Worm (Caenorhabditis elegans): Measurements from ENCODE around the gene K10C9.1.
A peak's percentile ranks its signal among the peaks of the same experiment; 100 is the strongest.

The K10C9.1 gene

DNA sequence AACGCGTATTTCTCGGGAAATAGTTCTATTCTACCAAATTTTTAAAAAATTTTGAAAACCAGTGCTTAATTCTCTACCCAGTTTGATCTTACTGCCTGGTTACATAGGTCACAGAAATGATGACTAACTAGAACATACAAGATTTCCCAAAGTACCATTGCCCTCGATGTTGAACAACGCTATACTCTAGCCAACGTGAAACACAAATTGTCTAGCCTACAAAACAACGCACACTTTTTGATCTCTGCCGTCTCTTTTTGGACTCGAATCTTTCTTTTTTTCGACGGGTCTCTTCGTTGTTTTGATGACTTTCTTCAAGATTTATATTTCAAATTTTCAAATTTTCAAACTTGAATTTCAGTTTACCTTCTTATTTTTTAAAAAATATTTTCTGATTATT is 25.2 kb downstream of the K10C9.1 start, which contains the start of gene Y50D4B.2:
Gene Y50D4B.2, plus strand, starts transcription at position 301 of the 400 bp plus-strand sequence.
- TF ChIP-seq jun-1 (tag; optimal IDR thresholded peaks at IDR 0.05) (no peak), dmd-6 (GFP tag; IDR thresholded peaks at IDR 0.05) (0 out of 2 replicates have a peak, but pooled peaks have one; percentile 16)

DNA sequence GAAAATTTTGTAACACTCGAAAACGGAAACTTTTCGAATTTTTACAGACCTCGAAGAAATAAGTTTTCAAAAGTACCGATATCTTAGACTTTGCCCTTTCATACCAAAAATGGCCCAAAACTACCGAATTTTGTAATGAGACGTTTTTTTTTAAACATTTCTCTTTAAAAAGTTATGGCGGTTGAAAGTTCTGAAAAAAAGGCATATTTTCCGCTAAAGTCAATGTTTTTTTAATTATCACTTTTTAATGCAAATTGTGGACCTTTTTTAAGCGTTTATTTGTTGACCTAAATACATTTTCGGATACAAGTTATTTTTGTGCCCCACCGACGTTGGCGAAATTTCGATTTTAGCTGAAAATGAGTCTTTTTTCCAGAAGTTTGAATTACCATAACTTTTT is 27.5 kb downstream of the K10C9.1 start:
- TF ChIP-seq unc-62 (GFP tag; optimal IDR thresholded peaks at IDR 0.05 in 1 of 2), result peak in 1 of 2 experiments; percentile 97
- TF ChIP-seq unc-62 (tag; optimal IDR thresholded peaks at IDR 0.05), result no peak
- no peak for TF ChIP-seq mxl-2 (GFP tag; conservative IDR thresholded peaks at IDR 0.05)
- no peak for TF ChIP-seq zip-2 (tag; optimal IDR thresholded peaks at IDR 0.05)
- no peak for TF ChIP-seq dmd-6 (GFP tag; IDR thresholded peaks at IDR 0.05)
- TF ChIP-seq unc-130 (GFP tag; optimal IDR thresholded peaks at IDR 0.05), result no peak

DNA sequence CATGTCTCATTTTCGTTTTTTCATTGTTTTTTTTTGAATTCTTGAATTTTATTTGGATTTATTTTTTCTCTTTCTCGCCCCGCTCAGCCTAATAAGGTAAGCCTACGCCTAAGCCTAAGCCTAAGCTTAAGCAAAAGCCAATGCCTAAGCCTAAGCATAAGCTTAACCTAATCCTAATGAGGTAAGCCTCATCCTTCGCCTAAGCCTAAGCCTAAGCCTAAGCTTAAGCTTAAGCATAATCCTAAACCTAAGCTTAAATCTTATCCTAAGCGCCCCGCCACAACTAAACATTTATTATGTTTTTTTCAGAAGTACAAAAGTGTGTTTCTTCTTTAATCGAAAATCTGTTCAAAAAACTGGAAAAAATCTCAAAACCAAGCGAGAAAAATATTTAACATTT is 37.1 kb downstream of the K10C9.1 start:
- no peak for TF ChIP-seq ZK546.5 (tag; optimal IDR thresholded peaks at IDR 0.05)
- TF ChIP-seq zag-1 (tag; optimal IDR thresholded peaks at IDR 0.05), result no peak
- TF ChIP-seq lin-15B (tag; optimal IDR thresholded peaks at IDR 0.05), result no peak
- no peak for TF ChIP-seq lin-38 (GFP tag; IDR thresholded peaks at IDR 0.05)
- no peak for TF ChIP-seq madf-5 (GFP tag; IDR thresholded peaks at IDR 0.05)
- no peak for TF ChIP-seq vab-7 (GFP tag; IDR thresholded peaks at IDR 0.05)
- no peak for TF ChIP-seq nhr-42 (GFP tag; IDR thresholded peaks at IDR 0.05)
- TF ChIP-seq egl-27 (tag; optimal IDR thresholded peaks at IDR 0.05), result no peak
- TF ChIP-seq jun-1 (tag; optimal IDR thresholded peaks at IDR 0.05), result no peak
- TF ChIP-seq saeg-2 (GFP tag; IDR thresholded peaks at IDR 0.05), result no peak
- TF ChIP-seq nhr-11 (tag; optimal IDR thresholded peaks at IDR 0.05), result no peak
- TF ChIP-seq nhr-6 (tag; optimal IDR thresholded peaks at IDR 0.05), result no peak
- no peak for TF ChIP-seq set-16 (GFP tag; IDR thresholded peaks at IDR 0.05)
- no peak for TF ChIP-seq Y75B8A.6 (GFP tag; IDR thresholded peaks at IDR 0.05)
- no peak for TF ChIP-seq aly-2 (tag; optimal IDR thresholded peaks at IDR 0.05)

DNA sequence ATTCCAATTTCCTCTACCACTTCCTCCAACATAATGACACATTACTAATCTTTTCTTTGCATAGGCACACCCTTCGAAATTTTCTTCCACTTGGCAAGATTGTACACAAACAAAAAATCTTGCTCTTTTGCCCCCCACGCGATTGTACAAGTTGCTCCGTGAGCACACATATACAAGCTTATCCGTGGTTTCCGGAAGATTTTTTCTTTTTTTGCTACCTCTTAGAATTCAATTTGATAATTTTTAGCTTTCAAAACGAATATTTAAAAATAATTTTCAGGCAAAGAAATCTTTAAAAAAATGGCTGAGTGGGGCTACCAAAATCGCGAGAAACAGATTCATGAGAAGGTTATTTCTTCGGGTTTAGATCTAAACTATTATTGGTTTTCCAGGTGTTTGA is 37.6 kb downstream of the K10C9.1 start, which contains the start of gene Y50D4B.1:
Gene Y50D4B.1, plus strand, starts transcription at position 301 of the 400 bp plus-strand sequence.
- TF ChIP-seq lin-15B (tag; optimal IDR thresholded peaks at IDR 0.05), result no peak

DNA sequence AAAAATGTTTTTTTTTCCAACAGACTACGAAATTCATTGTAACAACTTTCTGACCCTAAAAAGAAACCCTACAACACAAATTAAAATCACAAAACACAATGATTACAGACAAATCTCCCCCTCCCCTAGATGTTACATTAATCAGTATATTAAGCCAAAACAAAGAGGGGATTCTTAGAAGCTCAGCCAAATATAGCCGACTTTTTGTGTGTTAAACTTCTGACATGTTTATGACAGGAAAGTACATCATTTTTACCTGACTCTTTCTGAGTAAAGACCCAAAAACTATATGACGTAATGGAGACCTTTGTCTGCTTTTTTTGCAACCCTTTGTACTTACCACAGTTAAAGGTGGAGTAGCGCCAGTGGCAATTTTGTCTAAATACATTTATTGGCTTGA is 45.1 kb downstream of the K10C9.1 start:
- TF ChIP-seq lin-29 (GFP tag; IDR thresholded peaks at IDR 0.05), result no peak
- TF ChIP-seq rbr-2 (tag; optimal IDR thresholded peaks at IDR 0.05), result no peak
- TF ChIP-seq ceh-82 (tag; optimal IDR thresholded peaks at IDR 0.05), result no peak
- TF ChIP-seq madf-5 (GFP tag; IDR thresholded peaks at IDR 0.05), result no peak
- TF ChIP-seq ztf-11 (tag; optimal IDR thresholded peaks at IDR 0.05), result no peak
- no peak for TF ChIP-seq hlh-11 (tag; optimal IDR thresholded peaks at IDR 0.05)
- no peak for TF ChIP-seq ZK337.2 (GFP tag; IDR thresholded peaks at IDR 0.05)
- TF ChIP-seq dmd-9 (GFP tag; IDR thresholded peaks at IDR 0.05), result no peak
- no peak for TF ChIP-seq tra-1 (GFP tag; IDR thresholded peaks at IDR 0.05)
- no peak for TF ChIP-seq F10B5.3 (tag; optimal IDR thresholded peaks at IDR 0.05)

All from whole organism, L4 larva.